Fruit fly (Drosophila melanogaster): ENCODE results near the gene CG31441.

Gene CG31441

dm6 chr3R:11211291-11212061, 24.6 kb upstream of the CG31441 start:
- TF ChIP-seq Dll (optimal IDR thresholded peaks at IDR 0.05) = no peak
- no peak for TF ChIP-seq psq (optimal IDR thresholded peaks at IDR 0.05)
- no peak for TF ChIP-seq pan (optimal IDR thresholded peaks at IDR 0.05)
- TF ChIP-seq EcR (GFP tag; optimal IDR thresholded peaks at IDR 0.05) = no peak
- TF ChIP-seq usp (GFP tag; optimal IDR thresholded peaks at IDR 0.05) = no peak
- TF ChIP-seq CG8478 (optimal IDR thresholded peaks at IDR 0.05) = no peak

DNA sequence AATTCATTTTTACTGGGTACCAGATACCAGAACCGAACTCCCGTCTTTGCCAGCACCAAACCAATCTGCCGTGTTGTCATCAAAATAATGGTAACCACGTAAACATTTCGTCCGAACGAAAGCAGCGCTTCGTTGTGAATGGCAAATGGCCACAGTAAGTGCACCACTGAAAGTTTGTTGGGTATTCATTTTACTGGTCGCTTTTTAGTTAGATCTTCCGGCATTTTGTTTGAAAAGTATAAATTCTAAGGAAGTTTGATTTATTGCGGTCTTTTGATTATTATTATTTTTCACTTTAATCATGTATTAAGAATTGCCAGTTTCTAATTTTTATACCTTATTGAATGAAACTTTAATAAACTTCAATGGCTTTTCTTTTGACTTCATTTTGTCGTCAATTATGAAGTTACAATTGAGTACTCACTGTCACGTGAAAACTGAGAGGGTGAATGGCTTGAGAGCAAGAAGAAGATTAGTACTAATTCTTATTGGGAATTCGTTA, 21.6 kb upstream of the CG31441 start, which contains the start of gene ZnT86D:
ZnT86D (minus strand) TSS at position 91 of the 502 bp plus-strand sequence.
- TF ChIP-seq CG8478 (optimal IDR thresholded peaks at IDR 0.05) = no peak
- no peak for TF ChIP-seq EcR (GFP tag; optimal IDR thresholded peaks at IDR 0.05)
- TF ChIP-seq pan (optimal IDR thresholded peaks at IDR 0.05) = no peak

DNA sequence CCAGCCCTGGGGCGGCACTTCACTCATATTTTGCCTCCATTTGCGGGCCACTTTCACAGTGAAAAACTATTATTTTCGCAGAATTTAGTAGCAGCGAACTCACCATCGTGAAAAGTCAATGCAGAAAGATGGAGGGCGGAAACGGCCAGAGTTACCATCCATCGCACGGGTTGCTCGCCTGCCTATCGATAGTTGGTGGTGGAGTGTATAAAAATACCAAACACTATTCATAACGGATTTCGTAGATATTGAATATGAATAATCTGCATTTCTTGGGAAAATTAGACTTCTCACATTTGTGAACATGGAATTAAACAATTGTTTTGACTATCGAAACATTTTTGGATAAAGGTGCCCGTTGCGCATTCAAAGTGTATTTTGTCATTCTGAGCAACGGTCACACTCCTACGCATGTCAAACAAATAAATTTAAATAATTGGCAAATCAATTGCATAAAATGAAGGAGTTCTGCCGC, 19.9 kb upstream of the CG31441 start, which contains the start of the genes RpS25 and CG4820:
RpS25 (minus strand) TSS at position 132 of the 475 bp plus-strand sequence.
CG4820 (plus strand) TSS at position 380 of the 475 bp plus-strand sequence.
- TF ChIP-seq psq (optimal IDR thresholded peaks at IDR 0.05) (no peak), usp (GFP tag; optimal IDR thresholded peaks at IDR 0.05) (no peak), CG8478 (optimal IDR thresholded peaks at IDR 0.05) (no peak), pan (optimal IDR thresholded peaks at IDR 0.05) (no peak), EcR (GFP tag; optimal IDR thresholded peaks at IDR 0.05) (no peak), Dll (optimal IDR thresholded peaks at IDR 0.05) (no peak)

dm6 chr3R:11219883-11220282, 16.2 kb upstream of the CG31441 start, which contains the start of gene CG6689:
Gene CG6689 (minus strand): TSS chr3R:11220064.
- TF ChIP-seq Dll (optimal IDR thresholded peaks at IDR 0.05) (no peak), psq (optimal IDR thresholded peaks at IDR 0.05) (no peak), pan (optimal IDR thresholded peaks at IDR 0.05) (no peak), usp (GFP tag; optimal IDR thresholded peaks at IDR 0.05) (no peak), CG8478 (optimal IDR thresholded peaks at IDR 0.05) (no peak), EcR (GFP tag; optimal IDR thresholded peaks at IDR 0.05) (no peak)

dm6 chr3R:11221437-11222230, 14.5 kb upstream of the CG31441 start, which contains the start of the genes CG6693 and RpL3:
Gene CG6693 (minus strand): TSS chr3R:11221639.
Gene RpL3 (plus strand): TSS chr3R:11221894.
- TF ChIP-seq Dll (optimal IDR thresholded peaks at IDR 0.05) = no peak
- TF ChIP-seq EcR (GFP tag; optimal IDR thresholded peaks at IDR 0.05) = no peak

DNA sequence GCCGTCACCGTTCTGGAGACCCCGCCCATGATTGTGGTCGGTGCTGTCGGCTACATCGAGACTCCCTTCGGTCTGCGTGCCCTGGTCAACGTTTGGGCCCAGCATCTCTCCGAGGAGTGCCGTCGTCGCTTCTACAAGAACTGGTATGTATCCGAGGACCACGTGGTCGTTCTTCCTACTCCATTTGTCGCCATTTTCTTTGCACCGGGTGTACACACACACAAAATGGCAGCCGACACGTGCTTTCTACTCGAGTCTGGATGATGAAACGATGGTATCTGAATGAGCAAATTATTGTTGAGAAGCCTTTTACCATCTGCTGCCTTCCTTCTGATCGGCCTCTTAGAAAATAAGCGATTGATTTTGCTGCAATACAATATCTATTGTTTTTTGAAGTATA, 13.5 kb upstream of the CG31441 start:
- TF ChIP-seq usp (GFP tag; optimal IDR thresholded peaks at IDR 0.05) (no peak), Dll (optimal IDR thresholded peaks at IDR 0.05) (no peak)

DNA sequence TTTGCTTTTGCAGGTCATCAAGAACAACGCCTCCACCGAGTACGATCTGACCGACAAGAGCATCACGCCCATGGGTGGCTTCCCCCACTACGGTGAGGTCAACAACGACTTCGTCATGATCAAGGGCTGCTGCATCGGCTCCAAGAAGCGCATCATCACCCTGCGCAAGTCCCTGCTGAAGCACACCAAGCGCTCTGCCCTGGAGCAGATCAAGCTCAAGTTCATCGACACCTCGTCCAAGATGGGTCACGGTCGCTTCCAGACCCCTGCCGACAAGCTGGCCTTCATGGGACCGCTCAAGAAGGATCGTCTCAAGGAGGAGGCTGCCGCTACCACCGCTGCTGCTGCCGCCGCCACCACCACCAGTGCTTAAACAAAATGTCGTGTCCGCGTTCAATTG, 11.6 kb upstream of the CG31441 start:
- TF ChIP-seq psq (optimal IDR thresholded peaks at IDR 0.05) (no peak), CG8478 (optimal IDR thresholded peaks at IDR 0.05) (no peak), EcR (GFP tag; optimal IDR thresholded peaks at IDR 0.05) (no peak), pan (optimal IDR thresholded peaks at IDR 0.05) (no peak), Dll (optimal IDR thresholded peaks at IDR 0.05) (no peak), usp (GFP tag; optimal IDR thresholded peaks at IDR 0.05) (no peak)

DNA sequence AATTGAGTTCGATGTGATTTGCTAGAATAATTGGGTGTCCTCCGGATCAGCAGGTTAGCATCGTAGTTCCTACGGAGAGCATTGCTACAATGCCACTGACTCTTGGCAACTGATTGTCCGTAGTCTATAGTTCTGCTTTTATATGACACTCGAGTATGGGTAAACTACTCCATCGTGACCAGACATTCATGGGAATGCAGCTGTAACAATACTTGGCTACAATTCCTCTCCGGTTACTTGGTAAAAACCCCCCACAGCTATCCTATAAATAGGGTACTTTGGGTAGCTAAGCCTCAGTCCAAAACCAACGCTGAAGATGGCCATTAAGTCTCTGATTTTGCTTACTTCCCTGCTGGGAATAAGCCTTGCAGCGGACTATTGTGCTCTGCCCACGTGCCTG, 10.9 kb upstream of the CG31441 start, which contains the start of gene scpr-C:
scpr-C (plus strand) TSS at position 301 of the 400 bp plus-strand sequence.
- no peak for TF ChIP-seq Dll (optimal IDR thresholded peaks at IDR 0.05)
- no peak for TF ChIP-seq usp (GFP tag; optimal IDR thresholded peaks at IDR 0.05)
- TF ChIP-seq psq (optimal IDR thresholded peaks at IDR 0.05) = no peak
- TF ChIP-seq EcR (GFP tag; optimal IDR thresholded peaks at IDR 0.05) = no peak
- TF ChIP-seq CG8478 (optimal IDR thresholded peaks at IDR 0.05) = no peak
- no peak for TF ChIP-seq pan (optimal IDR thresholded peaks at IDR 0.05)

- TF ChIP-seq usp (GFP tag; optimal IDR thresholded peaks at IDR 0.05) (no peak), EcR (GFP tag; optimal IDR thresholded peaks at IDR 0.05) (no peak), pan (optimal IDR thresholded peaks at IDR 0.05) (peak; percentile 95), psq (optimal IDR thresholded peaks at IDR 0.05) (no peak), Dll (optimal IDR thresholded peaks at IDR 0.05) (no peak), CG8478 (optimal IDR thresholded peaks at IDR 0.05) (no peak)
These were observed 9.6 kb upstream of the CG31441 start, which contains the start of gene CG17726 for dm6 chr3R:11226496-11226895. Gene CG17726 (plus strand): TSS chr3R:11226762.

- TF ChIP-seq Dll (optimal IDR thresholded peaks at IDR 0.05) (no peak), usp (GFP tag; optimal IDR thresholded peaks at IDR 0.05) (no peak), CG8478 (optimal IDR thresholded peaks at IDR 0.05) (no peak), pan (optimal IDR thresholded peaks at IDR 0.05) (no peak), psq (optimal IDR thresholded peaks at IDR 0.05) (no peak), EcR (GFP tag; optimal IDR thresholded peaks at IDR 0.05) (no peak)
These were observed 5.7 kb upstream of the CG31441 start, which contains the start of gene GCC88 for dm6 chr3R:11230392-11230791. Gene GCC88 (minus strand): TSS chr3R:11230600.

- TF ChIP-seq CG8478 (optimal IDR thresholded peaks at IDR 0.05) = no peak
- TF ChIP-seq EcR (GFP tag; optimal IDR thresholded peaks at IDR 0.05) = no peak
- no peak for TF ChIP-seq psq (optimal IDR thresholded peaks at IDR 0.05)
- no peak for TF ChIP-seq Dll (optimal IDR thresholded peaks at IDR 0.05)
- TF ChIP-seq pan (optimal IDR thresholded peaks at IDR 0.05) = no peak
- no peak for TF ChIP-seq usp (GFP tag; optimal IDR thresholded peaks at IDR 0.05)
These were observed 5.0 kb upstream of the CG31441 start for dm6 chr3R:11231037-11231436.

All from whole organism.